Fruit fly (Drosophila melanogaster): ENCODE results near the gene fit.

fit gene

dm6 chr3R:21878473-21878872 lies 5.8 kb downstream of the fit start, which contains the start of gene CG34148:
Gene CG34148, minus strand, starts transcription at chr3R:21878686.
- no peak for TF ChIP-seq dmrt93B (GFP tag; optimal IDR thresholded peaks at IDR 0.05)
- no peak for TF ChIP-seq woc (GFP tag; optimal IDR thresholded peaks at IDR 0.05)
- no peak for TF ChIP-seq h (GFP tag; optimal IDR thresholded peaks at IDR 0.05)
- TF ChIP-seq Jra (GFP tag; optimal IDR thresholded peaks at IDR 0.05) = no peak
- TF ChIP-seq HLH106 (tag; optimal IDR thresholded peaks at IDR 0.05) = no peak
- no peak for TF ChIP-seq Abd-B (GFP tag; optimal IDR thresholded peaks at IDR 0.05)
- TF ChIP-seq N (GFP tag; optimal IDR thresholded peaks at IDR 0.05) = no peak
- TF ChIP-seq Myc (optimal IDR thresholded peaks at IDR 0.05) = no peak
- no peak for TF ChIP-seq Hnf4 (GFP tag; optimal IDR thresholded peaks at IDR 0.05)
- TF ChIP-seq ey (GFP tag; optimal IDR thresholded peaks at IDR 0.05) = no peak
- no peak for TF ChIP-seq br (GFP tag; optimal IDR thresholded peaks at IDR 0.05)
- no peak for TF ChIP-seq OdsH (GFP tag; optimal IDR thresholded peaks at IDR 0.05)

dm6 chr3R:21877636-21878035 lies 6.6 kb downstream of the fit start, which contains the start of gene P5CDh2:
Gene P5CDh2, plus strand, starts transcription at chr3R:21877936.
- TF ChIP-seq N (GFP tag; optimal IDR thresholded peaks at IDR 0.05) (no peak), ey (GFP tag; optimal IDR thresholded peaks at IDR 0.05) (no peak), Sp1 (GFP tag; optimal IDR thresholded peaks at IDR 0.05) (no peak), Rel (GFP tag; optimal IDR thresholded peaks at IDR 0.05) (no peak), Rel (tag; optimal IDR thresholded peaks at IDR 0.05) (no peak), dsf (GFP tag; optimal IDR thresholded peaks at IDR 0.05; ENCODE audit: borderline replicate concordance) (no peak), sage (GFP tag; optimal IDR thresholded peaks at IDR 0.05) (no peak), foxo (GFP tag; optimal IDR thresholded peaks at IDR 0.05) (no peak), Vsx2 (GFP tag; optimal IDR thresholded peaks at IDR 0.05; ENCODE audit: partially characterized antibody) (no peak), Abd-B (GFP tag; optimal IDR thresholded peaks at IDR 0.05) (no peak)

- no peak for TF ChIP-seq tai (GFP tag; optimal IDR thresholded peaks at IDR 0.05)
- TF ChIP-seq OdsH (GFP tag; optimal IDR thresholded peaks at IDR 0.05) = peak; percentile 24
- peak; percentile 62 for TF ChIP-seq Hnf4 (GFP tag; optimal IDR thresholded peaks at IDR 0.05)
- peak; percentile 86 to 91 for TF ChIP-seq dl (GFP tag; optimal IDR thresholded peaks at IDR 0.05; ENCODE audit: insufficient read depth in 1 of 2, partially characterized antibody in 2 of 2)
- no peak for TF ChIP-seq Dfd (GFP tag; optimal IDR thresholded peaks at IDR 0.05)
- TF ChIP-seq woc (GFP tag; optimal IDR thresholded peaks at IDR 0.05) = peak; percentile 57
- TF ChIP-seq usp (GFP tag; optimal IDR thresholded peaks at IDR 0.05) = no peak
- TF ChIP-seq CG9705 (GFP tag; optimal IDR thresholded peaks at IDR 0.05) = no peak
- TF ChIP-seq Sp1 (GFP tag; optimal IDR thresholded peaks at IDR 0.05) = no peak
- no peak for TF ChIP-seq Jra (GFP tag; optimal IDR thresholded peaks at IDR 0.05)
- TF ChIP-seq foxo (GFP tag; optimal IDR thresholded peaks at IDR 0.05) = no peak
- no peak for TF ChIP-seq GATAd (GFP tag; optimal IDR thresholded peaks at IDR 0.05)
- TF ChIP-seq Vsx2 (GFP tag; optimal IDR thresholded peaks at IDR 0.05; ENCODE audit: partially characterized antibody) = peak; percentile 70
- TF ChIP-seq CrebA (GFP tag; optimal IDR thresholded peaks at IDR 0.05; ENCODE audit: borderline replicate concordance) = no peak
- no peak for TF ChIP-seq h (GFP tag; optimal IDR thresholded peaks at IDR 0.05)
- peak; percentile 46 for TF ChIP-seq fru (GFP tag; optimal IDR thresholded peaks at IDR 0.05)
- TF ChIP-seq dsf (GFP tag; optimal IDR thresholded peaks at IDR 0.05; ENCODE audit: borderline replicate concordance) = no peak
- TF ChIP-seq Hr83 (GFP tag; optimal IDR thresholded peaks at IDR 0.05; ENCODE audit: poor library complexity, severe bottlenecking) = no peak
- no peak for TF ChIP-seq Mio (GFP tag; optimal IDR thresholded peaks at IDR 0.05)
- no peak for TF ChIP-seq Rel (GFP tag; optimal IDR thresholded peaks at IDR 0.05)
- TF ChIP-seq Rel (tag; optimal IDR thresholded peaks at IDR 0.05) = peak; percentile 41
- peak; percentile 14 for TF ChIP-seq CG32264 (GFP tag; optimal IDR thresholded peaks at IDR 0.05)
- TF ChIP-seq lola (GFP tag; optimal IDR thresholded peaks at IDR 0.05) = no peak
- TF ChIP-seq N (GFP tag; optimal IDR thresholded peaks at IDR 0.05) = no peak
- no peak for TF ChIP-seq br (GFP tag; optimal IDR thresholded peaks at IDR 0.05)
- no peak for TF ChIP-seq Myc (optimal IDR thresholded peaks at IDR 0.05)
- TF ChIP-seq ey (GFP tag; optimal IDR thresholded peaks at IDR 0.05) = no peak
- no peak for TF ChIP-seq dmrt93B (GFP tag; optimal IDR thresholded peaks at IDR 0.05)
- no peak for TF ChIP-seq psq (GFP tag; optimal IDR thresholded peaks at IDR 0.05)
- no peak for TF ChIP-seq Abd-B (GFP tag; optimal IDR thresholded peaks at IDR 0.05)
- TF ChIP-seq Hr78 (GFP tag; optimal IDR thresholded peaks at IDR 0.05) = no peak
- no peak for TF ChIP-seq jim (GFP tag; optimal IDR thresholded peaks at IDR 0.05)
- no peak for TF ChIP-seq sv (GFP tag; optimal IDR thresholded peaks at IDR 0.05)
- no peak for TF ChIP-seq brk (GFP tag; optimal IDR thresholded peaks at IDR 0.05)
- peak; percentile 93 for TF ChIP-seq Dif (GFP tag; optimal IDR thresholded peaks at IDR 0.05; ENCODE audit: partially characterized antibody)
- no peak for TF ChIP-seq rgr (GFP tag; optimal IDR thresholded peaks at IDR 0.05)
- no peak for TF ChIP-seq pan (optimal IDR thresholded peaks at IDR 0.05)
- peak; percentile 9 for TF ChIP-seq HLH106 (tag; optimal IDR thresholded peaks at IDR 0.05)
- TF ChIP-seq sage (GFP tag; optimal IDR thresholded peaks at IDR 0.05) = no peak
Measured at dm6 chr3R:21874982-21875466, 9.2 kb downstream of the fit start, which contains the start of gene CG6656. Gene CG6656, plus strand, starts transcription at chr3R:21875293.

Measured in whole organism, wandering third instar larva.